Fruit fly (Drosophila melanogaster) whole organism, embryonic: Measurements from ENCODE around the gene CG42781.

Experiments used
- CG12299 ChIP-seq: fragments of 200-800 bp; sonication (Bioruptor generic); optimal IDR thresholded peaks from 2 replicates; lab custom pipeline; 2018; ENCODE audit warnings: missing biosample characterization, mild to moderate bottlenecking, missing genetic modification characterization
- CG15514 ChIP-seq: fragments of 200-800 bp; sonication (Bioruptor generic); optimal IDR thresholded peaks from 3 replicates; lab custom pipeline; 2017; ENCODE audit warnings: missing biosample characterization, missing genetic modification characterization, mild to moderate bottlenecking, moderate library complexity, missing genetic modification reagents
- CG16779 ChIP-seq: fragments of 200-800 bp; sonication (Bioruptor generic); IDR thresholded peaks from 2 replicates; pipeline ENCODE4 v1.3.6; 2022; ENCODE audit warnings: missing biosample characterization, missing genetic modification characterization
- HLH3B ChIP-seq: fragments of 200-800 bp; sonication (Bioruptor generic); IDR thresholded peaks from 2 replicates; pipeline ENCODE4 v1.3.6; 2022; ENCODE audit warnings: missing biosample characterization, missing genetic modification characterization
- Nf-YC ChIP-seq: fragments of 200-800 bp; optimal IDR thresholded peaks from 3 replicates; lab custom pipeline; 2019; ENCODE audit warnings: missing biosample characterization, mild to moderate bottlenecking, missing genetic modification characterization, moderate library complexity
- cas ChIP-seq: fragments of 200-800 bp; sonication (Bioruptor generic); IDR thresholded peaks from 2 replicates; pipeline ENCODE4 v1.3.6; 2022; ENCODE audit warnings: missing biosample characterization, missing genetic modification characterization
- emc ChIP-seq: fragments of 200-800 bp; sonication (Bioruptor generic); optimal IDR thresholded peaks from 2 replicates; lab custom pipeline; 2016; ENCODE audit warnings: missing biosample characterization, missing genetic modification characterization
- fd3F ChIP-seq: fragments of 200-800 bp; sonication (Bioruptor generic); optimal IDR thresholded peaks from 2 replicates; lab custom pipeline; 2018; ENCODE audit warnings: missing biosample characterization, mild to moderate bottlenecking, missing genetic modification characterization, moderate library complexity
- phol ChIP-seq: fragments of 200-800 bp; sonication (Bioruptor generic); optimal IDR thresholded peaks from 3 replicates; lab custom pipeline; 2018; ENCODE audit warnings: missing biosample characterization, mild to moderate bottlenecking, missing genetic modification characterization, moderate library complexity
- sr ChIP-seq: fragments of 200-800 bp; sonication (Bioruptor generic); IDR thresholded peaks from 3 replicates; pipeline ENCODE4 v1.3.6; 2022; ENCODE audit warnings: missing biosample characterization, missing genetic modification characterization

DNA sequence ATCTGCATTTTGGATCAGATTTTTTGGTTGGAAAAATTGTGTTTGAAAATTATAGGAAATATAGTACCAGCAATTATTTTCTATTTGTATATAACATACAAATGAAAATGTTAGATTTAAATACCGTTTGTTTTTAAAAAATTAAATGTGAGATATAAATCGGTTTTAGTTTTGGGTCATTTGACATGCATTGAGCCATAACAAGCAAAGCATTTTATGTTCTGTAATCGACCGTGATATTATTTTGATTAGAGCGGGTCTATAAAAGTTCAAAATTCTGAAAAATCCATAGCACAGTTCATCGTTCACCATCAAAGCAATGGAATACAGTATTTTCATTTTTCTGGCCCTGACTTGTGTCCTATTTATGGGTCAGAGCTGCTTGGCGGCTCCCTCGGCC lies 34.2 kb upstream of the CG42781 start, which contains the start of gene CG34337:
- TF ChIP-seq fd3F (GFP tag; lab: Kevin White, UChicago) (no peak), sr (GFP tag; lab: Robert Waterston, UW) (no peak), CG15514 (GFP tag; lab: Kevin White, UChicago) (no peak), Nf-YC (tag; lab: Kevin White, UChicago) (no peak), CG16779 (GFP tag; lab: Robert Waterston, UW) (no peak), phol (tag; lab: Kevin White, UChicago) (no peak), HLH3B (GFP tag; lab: Robert Waterston, UW) (no peak), emc (no peak), CG12299 (tag; lab: Kevin White, UChicago) (no peak), cas (no peak)
